Worm (Caenorhabditis elegans): ENCODE data around the gene cbp-2.

DNA sequence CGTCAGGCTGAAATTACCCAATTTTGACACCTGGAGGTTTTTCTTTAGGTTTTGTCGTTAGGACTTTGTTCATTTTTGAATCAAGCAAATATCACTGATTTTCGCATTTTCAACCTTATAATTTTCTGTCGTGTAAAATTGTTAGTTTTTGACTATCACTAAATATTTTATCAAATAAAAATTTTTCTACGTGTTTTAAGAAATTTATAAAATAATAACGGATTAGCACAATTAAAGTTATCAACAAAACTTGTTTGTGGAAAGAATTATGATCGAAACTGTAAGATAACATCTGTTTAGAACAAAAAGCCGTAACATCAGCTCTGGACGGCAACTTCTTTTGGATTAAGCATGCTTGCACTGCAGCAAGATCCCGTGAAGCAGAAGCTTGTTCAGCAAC, at the start of gene cbp-2:
- no peak for TF ChIP-seq ceh-28 (tag; optimal IDR thresholded peaks at IDR 0.05)
- no peak for TF ChIP-seq ceh-16 (tag; optimal IDR thresholded peaks at IDR 0.05)
- no peak for TF ChIP-seq elt-3 (tag; optimal IDR thresholded peaks at IDR 0.05)
- no peak for TF ChIP-seq ama-1 (optimal IDR thresholded peaks at IDR 0.05)
- no peak for TF ChIP-seq ceh-82 (tag; optimal IDR thresholded peaks at IDR 0.05)
- TF ChIP-seq sea-2 (GFP tag; optimal IDR thresholded peaks at IDR 0.05) = no peak
- TF ChIP-seq pqm-1 (tag; optimal IDR thresholded peaks at IDR 0.05) = no peak
- TF ChIP-seq fkh-2 (tag; optimal IDR thresholded peaks at IDR 0.05) = no peak
- TF ChIP-seq nhr-76 (tag; optimal IDR thresholded peaks at IDR 0.05) = no peak
- no peak for TF ChIP-seq ztf-4 (tag; optimal IDR thresholded peaks at IDR 0.05)
- TF ChIP-seq nhr-77 (tag; optimal IDR thresholded peaks at IDR 0.05) = no peak
- no peak for TF ChIP-seq nhr-11 (tag; optimal IDR thresholded peaks at IDR 0.05)
- no peak for TF ChIP-seq skn-1 (tag; optimal IDR thresholded peaks at IDR 0.05)
- no peak for TF ChIP-seq jun-1 (tag; optimal IDR thresholded peaks at IDR 0.05)

Data from whole organism, L3 larva.